Fruit fly (Drosophila melanogaster) whole organism, wandering third instar larva: ENCODE results near the gene TfAP-2.

Source experiments
- Abd-B ChIP-seq: fragments of >200 bp; optimal IDR thresholded peaks from 2 replicates; lab custom pipeline; 2017; ENCODE audit warnings: missing biosample characterization, missing genetic modification characterization
- CG32264 ChIP-seq: fragments of 200-800 bp; sonication (Bioruptor generic); optimal IDR thresholded peaks from 2 replicates; lab custom pipeline; 2016; ENCODE audit warnings: missing biosample characterization, missing genetic modification characterization
- CG9705 ChIP-seq: fragments of 200-800 bp; sonication (Bioruptor generic); optimal IDR thresholded peaks from 2 replicates; lab custom pipeline; 2018; ENCODE audit warnings: missing biosample characterization, mild to moderate bottlenecking, missing genetic modification characterization
- CrebA ChIP-seq: fragments of 200-800 bp; sonication (Bioruptor generic); optimal IDR thresholded peaks from 2 replicates; lab custom pipeline; 2016; ENCODE audit warnings: missing biosample characterization, mild to moderate bottlenecking, missing genetic modification characterization, borderline replicate concordance
- Dfd ChIP-seq: fragments of >200 bp; optimal IDR thresholded peaks from 2 replicates; lab custom pipeline; 2017; ENCODE audit warnings: missing biosample characterization, missing genetic modification characterization
- Dif ChIP-seq: fragments of 200-275, 200-300 bp; sonication (Bioruptor generic); optimal IDR thresholded peaks from 2 replicates; lab custom pipeline; 2018; ENCODE audit warnings: missing biosample characterization, missing genetic modification characterization; ENCODE audit not compliant: partially characterized antibody
- GATAd ChIP-seq: sonication (Bioruptor generic); optimal IDR thresholded peaks from 2 replicates; lab custom pipeline; 2016; ENCODE audit warnings: missing biosample characterization, missing genetic modification characterization
- HLH106 ChIP-seq: fragments of 200-800 bp; optimal IDR thresholded peaks from 3 replicates; lab custom pipeline; 2019; ENCODE audit warnings: missing biosample characterization, mild to moderate bottlenecking, missing genetic modification characterization, moderate library complexity
- Hnf4 ChIP-seq: fragments of 200-800 bp; sonication (Bioruptor generic); optimal IDR thresholded peaks from 2 replicates; lab custom pipeline; 2016; ENCODE audit warnings: missing biosample characterization, mild to moderate bottlenecking, missing genetic modification characterization
- Hr78 ChIP-seq: fragments of >200 bp; optimal IDR thresholded peaks from 2 replicates; lab custom pipeline; 2017; ENCODE audit warnings: missing biosample characterization, missing genetic modification characterization
- Hr83 ChIP-seq: fragments of 200-300 bp; sonication (Bioruptor generic); optimal IDR thresholded peaks from 2 replicates; lab custom pipeline; 2016; ENCODE audit warnings: missing biosample characterization, mild to moderate bottlenecking, missing genetic modification characterization, moderate library complexity; ENCODE audit not compliant: poor library complexity, severe bottlenecking
- Jra ChIP-seq: sonication (Bioruptor generic); optimal IDR thresholded peaks from 2 replicates; lab custom pipeline; 2016; ENCODE audit warnings: missing biosample characterization, missing genetic modification characterization
- Mio ChIP-seq: sonication (Bioruptor generic); optimal IDR thresholded peaks from 2 replicates; lab custom pipeline; 2016; ENCODE audit warnings: missing biosample characterization, missing genetic modification characterization
- Myc ChIP-seq: fragments of >200 bp; optimal IDR thresholded peaks from 2 replicates; lab custom pipeline; 2017
- N ChIP-seq: fragments of >200 bp; optimal IDR thresholded peaks from 2 replicates; lab custom pipeline; 2018; ENCODE audit warnings: missing biosample characterization, missing external identifiers, missing genetic modification characterization
- OdsH ChIP-seq: fragments of 200-800 bp; sonication (Bioruptor generic); optimal IDR thresholded peaks from 2 replicates; lab custom pipeline; 2016; ENCODE audit warnings: missing biosample characterization, mild to moderate bottlenecking, missing genetic modification characterization
- Rel ChIP-seq, 2 experiments: fragments of 200-800 bp; sonication (Bioruptor generic) in 1 of 2; optimal IDR thresholded peaks; 2 replicates in 1 of 2; 3 replicates in 1 of 2; lab custom pipeline; 2016 to 2019; ENCODE audit warnings: mild to moderate bottlenecking in 2 of 2, missing biosample characterization in 2 of 2, missing genetic modification characterization in 2 of 2, moderate library complexity in 1 of 2
- Sp1 ChIP-seq: fragments of 200-800 bp; sonication (Bioruptor generic); optimal IDR thresholded peaks from 3 replicates; lab custom pipeline; 2019; ENCODE audit warnings: missing biosample characterization, mild to moderate bottlenecking, missing genetic modification characterization, moderate library complexity
- Vsx2 ChIP-seq: fragments of 200-300, 225-300 bp; sonication (Bioruptor generic); optimal IDR thresholded peaks from 2 replicates; lab custom pipeline; 2018; ENCODE audit warnings: missing biosample characterization, missing genetic modification characterization; ENCODE audit not compliant: partially characterized antibody
- br ChIP-seq: fragments of 200-800 bp; sonication (Bioruptor generic); optimal IDR thresholded peaks from 2 replicates; lab custom pipeline; 2016; ENCODE audit warnings: missing biosample characterization, missing genetic modification characterization
- brk ChIP-seq: fragments of 200-800 bp; sonication (Bioruptor generic); optimal IDR thresholded peaks from 2 replicates; lab custom pipeline; 2016; ENCODE audit warnings: missing biosample characterization, mild to moderate bottlenecking, missing genetic modification characterization
- dl ChIP-seq, 2 experiments: fragments of 175-275, 200-275 bp in 1 of 2; fragments of 200-275 bp in 1 of 2; sonication (Bioruptor generic); optimal IDR thresholded peaks; lab custom pipeline; 2018; ENCODE audit warnings: mild to moderate bottlenecking in 2 of 2, missing biosample characterization in 2 of 2, missing genetic modification characterization in 2 of 2, moderate library complexity in 2 of 2; ENCODE audit not compliant: partially characterized antibody in 2 of 2, insufficient read depth in 1 of 2
- dmrt93B ChIP-seq: fragments of 200-800 bp; sonication (Bioruptor generic); optimal IDR thresholded peaks from 2 replicates; lab custom pipeline; 2018; ENCODE audit warnings: missing biosample characterization, mild to moderate bottlenecking, missing genetic modification characterization
- dsf ChIP-seq: sonication (Bioruptor generic); optimal IDR thresholded peaks from 2 replicates; lab custom pipeline; 2016; ENCODE audit warnings: missing biosample characterization, missing genetic modification characterization, borderline replicate concordance
- ey ChIP-seq: fragments of 200-800 bp; sonication (Bioruptor generic); optimal IDR thresholded peaks from 2 replicates; lab custom pipeline; 2016; ENCODE audit warnings: missing biosample characterization, missing genetic modification characterization
- foxo ChIP-seq, 2 experiments: fragments of 200-800 bp; sonication (Bioruptor generic); optimal IDR thresholded peaks; 2 replicates in 1 of 2; 3 replicates in 1 of 2; lab custom pipeline; 2016 to 2017; ENCODE audit warnings: missing biosample characterization in 2 of 2, missing genetic modification characterization in 2 of 2
- fru ChIP-seq: fragments of 200-800 bp; sonication (Bioruptor generic); optimal IDR thresholded peaks from 3 replicates; lab custom pipeline; 2016; ENCODE audit warnings: missing biosample characterization, mild to moderate bottlenecking, missing genetic modification characterization
- h ChIP-seq: fragments of 200-800 bp; sonication (Bioruptor generic); optimal IDR thresholded peaks from 3 replicates; lab custom pipeline; 2016; ENCODE audit warnings: missing biosample characterization, mild to moderate bottlenecking, missing genetic modification characterization
- jim ChIP-seq: fragments of 175-275, 200-325 bp; sonication (Bioruptor generic); optimal IDR thresholded peaks from 2 replicates; lab custom pipeline; 2016; ENCODE audit warnings: missing biosample characterization, mild to moderate bottlenecking, missing genetic modification characterization
- lola ChIP-seq: fragments of >200 bp; optimal IDR thresholded peaks from 2 replicates; lab custom pipeline; 2017; ENCODE audit warnings: missing biosample characterization, missing genetic modification characterization
- pan ChIP-seq: fragments of >200 bp; optimal IDR thresholded peaks from 2 replicates; lab custom pipeline; 2017
- psq ChIP-seq: fragments of 200-800 bp; sonication (Bioruptor generic); optimal IDR thresholded peaks from 3 replicates; lab custom pipeline; 2017; ENCODE audit warnings: missing biosample characterization, mild to moderate bottlenecking, missing genetic modification characterization, moderate library complexity
- rgr ChIP-seq: fragments of 200-800 bp; sonication (Bioruptor generic); optimal IDR thresholded peaks from 3 replicates; lab custom pipeline; 2016; ENCODE audit warnings: missing biosample characterization, mild to moderate bottlenecking, missing genetic modification characterization
- sage ChIP-seq: fragments of 200-800 bp; sonication (Bioruptor generic); optimal IDR thresholded peaks from 2 replicates; lab custom pipeline; 2016; ENCODE audit warnings: missing biosample characterization, mild to moderate bottlenecking, missing genetic modification characterization
- sv ChIP-seq: fragments of 200-800 bp; sonication (Bioruptor generic); optimal IDR thresholded peaks from 3 replicates; lab custom pipeline; 2016; ENCODE audit warnings: missing biosample characterization, missing genetic modification characterization
- tai ChIP-seq: sonication (Bioruptor generic); optimal IDR thresholded peaks from 2 replicates; lab custom pipeline; 2016; ENCODE audit warnings: missing biosample characterization, missing genetic modification characterization
- usp ChIP-seq: fragments of >200 bp; optimal IDR thresholded peaks from 2 replicates; lab custom pipeline; 2017; ENCODE audit warnings: missing biosample characterization, missing genetic modification characterization
- woc ChIP-seq: sonication (Bioruptor generic); optimal IDR thresholded peaks from 2 replicates; lab custom pipeline; 2016; ENCODE audit warnings: missing biosample characterization, mild to moderate bottlenecking, missing genetic modification characterization

Gene TfAP-2

DNA sequence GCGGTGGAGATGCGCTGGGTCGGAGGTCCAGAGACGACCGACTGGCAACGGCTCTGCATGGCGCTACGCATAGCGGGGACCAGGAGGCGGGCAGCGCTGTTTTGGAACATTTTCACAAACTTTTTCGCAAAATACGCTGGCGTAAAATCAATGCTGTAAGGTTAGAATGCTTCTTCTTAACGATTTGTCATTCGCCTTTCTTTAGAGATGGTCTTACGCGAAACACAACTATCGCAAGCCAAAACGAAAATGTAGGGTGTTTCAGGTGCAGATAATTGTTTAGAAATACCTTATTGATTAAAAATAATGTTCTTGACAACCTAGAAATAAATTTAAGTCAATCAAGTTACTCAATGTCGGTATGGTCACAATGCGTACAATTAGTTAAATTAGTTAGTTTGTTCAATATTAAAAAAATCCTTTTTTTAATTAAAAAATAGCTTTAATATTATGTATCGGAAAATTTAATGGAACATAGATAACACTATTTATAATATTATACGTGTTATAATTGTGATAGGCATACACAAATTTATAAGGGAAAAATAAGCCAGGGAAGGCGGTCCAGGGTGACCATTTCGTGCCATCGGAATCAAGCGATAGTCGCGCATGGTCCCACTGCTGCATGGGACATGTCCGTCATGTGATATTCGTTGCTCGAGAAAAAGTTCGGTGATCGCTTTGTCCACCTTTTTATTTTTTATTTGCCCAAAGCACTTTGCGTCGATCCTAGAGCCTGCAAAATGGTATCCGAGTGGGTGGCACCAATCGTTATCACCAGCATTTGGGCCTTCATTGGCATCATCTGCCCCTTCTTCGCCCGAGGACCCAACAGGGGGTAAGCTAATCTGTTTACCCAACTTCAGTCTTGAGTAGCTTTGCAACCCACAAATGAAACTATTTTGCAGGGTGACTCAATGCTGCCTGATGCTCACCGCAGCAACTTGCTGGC lies 47.1 kb upstream of the TfAP-2 start, which contains the start of the genes COX8 and VhaM9.7-b:
TSS of gene COX8 (minus strand) at position 203 of the 952 bp plus-strand sequence.
TSS of gene VhaM9.7-b (plus strand) at position 618 of the 952 bp plus-strand sequence.
- TF ChIP-seq Jra (GFP tag; lab: Kevin White, UChicago) (no peak), br (GFP tag; lab: Kevin White, UChicago) (no peak), N (GFP tag; lab: Kevin White, UChicago) (no peak), dsf (peak; percentile 69), CG9705 (GFP tag; lab: Kevin White, UChicago) (peak; percentile 63), usp (GFP tag; lab: Kevin White, UChicago) (no peak), fru (no peak), Hr78 (GFP tag; lab: Kevin White, UChicago) (no peak), Hr83 (GFP tag; lab: Kevin White, UChicago) (peak; percentile 83), Vsx2 (GFP tag; lab: Kevin White, UChicago) (no peak), OdsH (GFP tag; lab: Kevin White, UChicago) (no peak), dl (GFP tag; optimal IDR thresholded peaks at IDR 0.05; lab: Kevin White, UChicago; ENCODE audit: insufficient read depth in 1 of 2, partially characterized antibody in 2 of 2) (no peak), psq (GFP tag; lab: Kevin White, UChicago) (peak; percentile 17), lola (GFP tag; lab: Kevin White, UChicago) (no peak), tai (GFP tag; lab: Kevin White, UChicago) (no peak), dmrt93B (GFP tag; lab: Kevin White, UChicago) (no peak), rgr (GFP tag; lab: Kevin White, UChicago) (no peak), GATAd (no peak), ey (GFP tag; lab: Kevin White, UChicago) (peak; percentile 48), CrebA (GFP tag; lab: Kevin White, UChicago) (no peak), woc (GFP tag; lab: Kevin White, UChicago) (peak; percentile 86), Abd-B (GFP tag; lab: Kevin White, UChicago) (no peak), jim (GFP tag; lab: Kevin White, UChicago) (no peak), brk (GFP tag; lab: Kevin White, UChicago) (peak; percentile 71), pan (lab: Kevin White, UChicago) (no peak), sv (GFP tag; lab: Kevin White, UChicago) (peak; percentile 36), Dfd (no peak), CG32264 (GFP tag; lab: Kevin White, UChicago) (no peak), h (GFP tag; lab: Kevin White, UChicago) (no peak), Sp1 (no peak), foxo (GFP tag; optimal IDR thresholded peaks at IDR 0.05; lab: Kevin White, UChicago) (no peak), sage (GFP tag; lab: Kevin White, UChicago) (no peak), Rel (GFP tag; optimal IDR thresholded peaks at IDR 0.05; lab: Kevin White, UChicago) (no peak), Rel (tag; optimal IDR thresholded peaks at IDR 0.05; lab: Kevin White, UChicago) (peak; percentile 86), Mio (GFP tag; lab: Kevin White, UChicago) (no peak), Dif (GFP tag; lab: Kevin White, UChicago) (no peak), Hnf4 (GFP tag; lab: Kevin White, UChicago) (peak; percentile 56), Myc (lab: Kevin White, UChicago) (peak; percentile 11), HLH106 (tag; lab: Kevin White, UChicago) (no peak)

DNA sequence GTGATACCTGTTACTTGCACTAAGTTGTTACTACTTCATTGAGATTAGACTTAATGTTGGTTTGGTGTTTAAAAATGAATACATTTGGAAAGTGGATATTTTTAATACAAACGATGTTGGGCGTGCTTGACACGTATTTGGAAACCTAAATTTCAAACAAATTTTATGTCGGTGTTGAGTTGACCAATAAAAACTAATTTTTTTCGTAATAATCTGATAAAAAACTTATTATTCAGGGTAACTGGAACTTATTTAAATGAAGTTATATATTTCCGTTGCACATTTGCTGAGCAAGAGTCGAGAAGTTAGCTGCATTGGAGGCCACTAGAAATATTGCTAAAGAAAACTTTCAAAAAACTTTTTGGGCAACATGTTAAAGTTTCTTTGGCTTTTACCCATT lies 44.6 kb upstream of the TfAP-2 start, which contains the start of gene CG33290:
TSS of gene CG33290 (plus strand) at position 301 of the 400 bp plus-strand sequence.
- no peak for TF ChIP-seq HLH106 (tag; lab: Kevin White, UChicago)
- no peak for TF ChIP-seq Vsx2 (GFP tag; lab: Kevin White, UChicago)
- TF ChIP-seq Dif (GFP tag; lab: Kevin White, UChicago), result no peak
- TF ChIP-seq Hr83 (GFP tag; lab: Kevin White, UChicago), result no peak
- no peak for TF ChIP-seq tai (GFP tag; lab: Kevin White, UChicago)
- no peak for TF ChIP-seq brk (GFP tag; lab: Kevin White, UChicago)
- no peak for TF ChIP-seq Hr78 (GFP tag; lab: Kevin White, UChicago)
- no peak for TF ChIP-seq Abd-B (GFP tag; lab: Kevin White, UChicago)
- TF ChIP-seq psq (GFP tag; lab: Kevin White, UChicago), result no peak
